Worm (Caenorhabditis elegans) whole organism, mixed stage, embryonic: Measurements from ENCODE around the gene F33H1.4.
A peak's percentile ranks its signal among the peaks of the same experiment; 100 is the strongest.

ENCODE experiments used
- M03D4.4 ChIP-seq: sonication (generic microtip); optimal IDR thresholded peaks from 2 replicates; lab custom pipeline; 2017; ENCODE audit warnings: mild to moderate bottlenecking, missing genetic modification characterization, missing compliant biosample characterization
- bed-3 ChIP-seq: fragments of 200-800 bp; sonication (Bioruptor generic); optimal IDR thresholded peaks from 3 replicates; lab custom pipeline; 2018; ENCODE audit warnings: mild to moderate bottlenecking, missing genetic modification characterization, moderate library complexity, missing compliant biosample characterization
- blmp-1 ChIP-seq: fragments of 150-350 bp; optimal IDR thresholded peaks from 2 replicates; lab custom pipeline; 2014; ENCODE audit warnings: missing biosample characterization, missing genetic modification characterization
- ceh-39 ChIP-seq: fragments of 150-350 bp; optimal IDR thresholded peaks from 2 replicates; lab custom pipeline; 2014; ENCODE audit warnings: missing biosample characterization, missing genetic modification characterization
- ceh-43 ChIP-seq: fragments of 200-800 bp; sonication (Bioruptor generic); optimal IDR thresholded peaks from 2 replicates; lab custom pipeline; 2018; ENCODE audit warnings: mild to moderate bottlenecking, missing genetic modification characterization, moderate library complexity, missing compliant biosample characterization
- ceh-83 ChIP-seq: fragments of 200-800 bp; sonication (Bioruptor generic); optimal IDR thresholded peaks from 2 replicates; lab custom pipeline; 2018; ENCODE audit warnings: mild to moderate bottlenecking, missing genetic modification characterization, missing compliant biosample characterization
- ces-1 ChIP-seq: fragments of 150-350 bp; optimal IDR thresholded peaks from 2 replicates; lab custom pipeline; 2014; ENCODE audit warnings: missing biosample characterization, missing genetic modification reagents, missing genetic modification characterization
- cnd-1 ChIP-seq: fragments of 200-800 bp; sonication (Bioruptor generic); optimal IDR thresholded peaks from 2 replicates; lab custom pipeline; 2018; ENCODE audit warnings: mild to moderate bottlenecking, missing genetic modification characterization, missing compliant biosample characterization
- drap-1 ChIP-seq: fragments of 200-800 bp; sonication (Bioruptor generic); optimal IDR thresholded peaks from 3 replicates; lab custom pipeline; 2018; ENCODE audit warnings: mild to moderate bottlenecking, missing genetic modification characterization, missing compliant biosample characterization
- elt-1 ChIP-seq: sonication (generic microtip); optimal IDR thresholded peaks from 2 replicates; lab custom pipeline; 2017; ENCODE audit warnings: missing genetic modification characterization, mild to moderate bottlenecking, missing compliant biosample characterization, antibody characterized with exemption, moderate library complexity, borderline replicate concordance; ENCODE audit not compliant: insufficient read depth
- flh-1 ChIP-seq: fragments of 200-800 bp; sonication (Bioruptor generic); optimal IDR thresholded peaks from 2 replicates; lab custom pipeline; 2018; ENCODE audit warnings: mild to moderate bottlenecking, missing genetic modification characterization, moderate library complexity, missing compliant biosample characterization
- ham-2 ChIP-seq: fragments of 200-800 bp; sonication (Bioruptor generic); optimal IDR thresholded peaks from 2 replicates; lab custom pipeline; 2018; ENCODE audit warnings: mild to moderate bottlenecking, missing genetic modification characterization, missing compliant biosample characterization
- hlh-1 ChIP-seq: fragments of 150-350 bp; optimal IDR thresholded peaks from 2 replicates; lab custom pipeline; 2014; ENCODE audit warnings: missing biosample characterization, missing genetic modification reagents, missing genetic modification characterization
- lin-13 ChIP-seq: fragments of 150-350 bp; optimal IDR thresholded peaks from 2 replicates; lab custom pipeline; 2014; ENCODE audit warnings: missing biosample characterization, missing genetic modification characterization
- lsy-2 ChIP-seq: fragments of 150-350 bp; optimal IDR thresholded peaks from 2 replicates; lab custom pipeline; 2014; ENCODE audit warnings: missing biosample characterization, missing genetic modification characterization
- mab-5 ChIP-seq: fragments of 150-350 bp; optimal IDR thresholded peaks from 2 replicates; lab custom pipeline; 2014; ENCODE audit warnings: missing biosample characterization, missing genetic modification characterization
- mep-1 ChIP-seq: fragments of 150-350 bp; optimal IDR thresholded peaks from 2 replicates; lab custom pipeline; 2017; ENCODE audit warnings: missing biosample characterization, missing genetic modification reagents, missing genetic modification characterization, inconsistent platforms
- mls-2 ChIP-seq: sonication (generic microtip); optimal IDR thresholded peaks from 2 replicates; lab custom pipeline; 2016; ENCODE audit warnings: mild to moderate bottlenecking, missing genetic modification characterization, moderate library complexity, missing compliant biosample characterization
- nhr-12 ChIP-seq: fragments of 150-350 bp; optimal IDR thresholded peaks from 2 replicates; lab custom pipeline; 2014; ENCODE audit warnings: missing biosample characterization, missing genetic modification characterization
- nhr-2 ChIP-seq: fragments of 150-350 bp; optimal IDR thresholded peaks from 2 replicates; lab custom pipeline; 2014; ENCODE audit warnings: missing biosample characterization, missing genetic modification characterization
- nhr-237 ChIP-seq: fragments of 150-350 bp; optimal IDR thresholded peaks from 2 replicates; lab custom pipeline; 2014; ENCODE audit warnings: missing biosample characterization, missing genetic modification characterization
- nhr-28 ChIP-seq: fragments of 150-350 bp; optimal IDR thresholded peaks from 2 replicates; lab custom pipeline; 2014; ENCODE audit warnings: missing biosample characterization, missing genetic modification characterization
- nhr-76 ChIP-seq: sonication (generic microtip); optimal IDR thresholded peaks from 2 replicates; lab custom pipeline; 2017; ENCODE audit warnings: missing biosample characterization, missing genetic modification characterization
- pha-4 ChIP-seq: fragments of 150-350 bp; optimal IDR thresholded peaks from 2 replicates; lab custom pipeline; 2018; ENCODE audit warnings: missing biosample characterization, missing genetic modification reagents, missing genetic modification characterization
- sem-2 ChIP-seq: fragments of 200-800 bp; sonication (Bioruptor generic); optimal IDR thresholded peaks from 2 replicates; lab custom pipeline; 2018; ENCODE audit warnings: mild to moderate bottlenecking, missing genetic modification characterization, missing compliant biosample characterization
- snpc-4 ChIP-seq: fragments of 150-350 bp; optimal IDR thresholded peaks from 2 replicates; lab custom pipeline; 2014; ENCODE audit warnings: missing biosample characterization, missing genetic modification characterization
- sptf-1 ChIP-seq: sonication (generic microtip); optimal IDR thresholded peaks from 2 replicates; lab custom pipeline; 2017; ENCODE audit warnings: mild to moderate bottlenecking, missing genetic modification characterization, moderate library complexity, missing compliant biosample characterization
- tbx-8 ChIP-seq: fragments of 200-800 bp; sonication (Bioruptor generic); optimal IDR thresholded peaks from 2 replicates; lab custom pipeline; 2018; ENCODE audit warnings: mild to moderate bottlenecking, missing genetic modification characterization, moderate library complexity, missing compliant biosample characterization
- unc-62 ChIP-seq: fragments of 150-350 bp; optimal IDR thresholded peaks from 2 replicates; lab custom pipeline; 2014; ENCODE audit warnings: missing biosample characterization, missing genetic modification reagents, missing genetic modification characterization
- zip-8 ChIP-seq: fragments of 150-350 bp; optimal IDR thresholded peaks from 2 replicates; lab custom pipeline; 2014; ENCODE audit warnings: missing biosample characterization, missing genetic modification characterization
- ztf-11 ChIP-seq: fragments of 150-350 bp; optimal IDR thresholded peaks from 2 replicates; lab custom pipeline; 2014; ENCODE audit warnings: missing biosample characterization, missing genetic modification characterization

F33H1.4 gene

ce11 chrII:10203067-10203466 is 28.6 kb downstream of the F33H1.4 start:
- TF ChIP-seq blmp-1 (tag; lab: Kevin White, UChicago): no peak
- TF ChIP-seq ces-1 (GFP tag; lab: Kevin White, UChicago): no peak
- TF ChIP-seq drap-1: no peak
- peak; percentile 28 for TF ChIP-seq unc-62 (GFP tag; lab: Kevin White, UChicago)
- no peak for TF ChIP-seq nhr-12 (tag; lab: Kevin White, UChicago)
- TF ChIP-seq nhr-2 (tag; lab: Kevin White, UChicago): no peak
- TF ChIP-seq nhr-76 (tag; lab: Kevin White, UChicago): no peak
- TF ChIP-seq sem-2 (GFP tag; lab: Kevin White, UChicago): no peak
- TF ChIP-seq mab-5 (tag; lab: Kevin White, UChicago): peak; percentile 23
- no peak for TF ChIP-seq ceh-39 (tag; lab: Kevin White, UChicago)
- TF ChIP-seq ztf-11 (tag; lab: Kevin White, UChicago): no peak
- no peak for TF ChIP-seq nhr-237 (tag; lab: Kevin White, UChicago)
- TF ChIP-seq M03D4.4 (tag; lab: Kevin White, UChicago): no peak
- no peak for TF ChIP-seq zip-8
- no peak for TF ChIP-seq nhr-28 (tag; lab: Kevin White, UChicago)
- no peak for TF ChIP-seq lin-13 (tag; lab: Kevin White, UChicago)
- TF ChIP-seq, all 35 proteins: peak for 2

ce11 chrII:10203765-10204164 is 29.3 kb downstream of the F33H1.4 start:
- TF ChIP-seq mls-2 (tag; lab: Kevin White, UChicago) (no peak), tbx-8 (no peak), ham-2 (GFP tag; lab: Kevin White, UChicago) (peak; percentile 67), nhr-28 (tag; lab: Kevin White, UChicago) (no peak), cnd-1 (tag; lab: Kevin White, UChicago) (no peak), ceh-83 (GFP tag; lab: Kevin White, UChicago) (no peak), pha-4 (tag; lab: Kevin White, UChicago) (peak; percentile 68), bed-3 (GFP tag; lab: Kevin White, UChicago) (no peak), nhr-237 (tag; lab: Kevin White, UChicago) (peak; percentile 34), flh-1 (GFP tag; lab: Kevin White, UChicago) (no peak), ceh-39 (tag; lab: Kevin White, UChicago) (no peak), blmp-1 (tag; lab: Kevin White, UChicago) (peak; percentile 13)

ce11 chrII:10204428-10205049 is 30.1 kb downstream of the F33H1.4 start:
- TF ChIP-seq hlh-1 (tag; lab: Kevin White, UChicago) (peak; percentile 53), pha-4 (tag; lab: Kevin White, UChicago) (peak; percentile 32), zip-8 (no peak), snpc-4 (tag; lab: Kevin White, UChicago) (no peak), mep-1 (tag; lab: Kevin White, UChicago) (no peak), M03D4.4 (tag; lab: Kevin White, UChicago) (no peak), bed-3 (GFP tag; lab: Kevin White, UChicago) (no peak), ceh-43 (GFP tag; lab: Kevin White, UChicago) (no peak), nhr-12 (tag; lab: Kevin White, UChicago) (no peak), drap-1 (no peak), cnd-1 (tag; lab: Kevin White, UChicago) (no peak), ham-2 (GFP tag; lab: Kevin White, UChicago) (no peak), lsy-2 (no peak), ztf-11 (tag; lab: Kevin White, UChicago) (no peak), tbx-8 (no peak), sptf-1 (tag; lab: Kevin White, UChicago) (no peak), elt-1 (tag; lab: Kevin White, UChicago) (no peak)

ce11 chrII:10206425-10206824 is 32.0 kb downstream of the F33H1.4 start, which contains the start of gene T01E8.1:
Gene T01E8.1, plus strand, starts transcription at chrII:10206725.
- no peak for TF ChIP-seq mep-1 (tag; lab: Kevin White, UChicago)
- no peak for TF ChIP-seq flh-1 (GFP tag; lab: Kevin White, UChicago)
- no peak for TF ChIP-seq ces-1 (GFP tag; lab: Kevin White, UChicago)
- no peak for TF ChIP-seq cnd-1 (tag; lab: Kevin White, UChicago)
- no peak for TF ChIP-seq nhr-237 (tag; lab: Kevin White, UChicago)
- no peak for TF ChIP-seq unc-62 (GFP tag; lab: Kevin White, UChicago)
- TF ChIP-seq elt-1 (tag; lab: Kevin White, UChicago): no peak
- no peak for TF ChIP-seq nhr-28 (tag; lab: Kevin White, UChicago)
- TF ChIP-seq lsy-2: no peak
- TF ChIP-seq hlh-1 (tag; lab: Kevin White, UChicago): no peak
- no peak for TF ChIP-seq pha-4 (tag; lab: Kevin White, UChicago)
- TF ChIP-seq blmp-1 (tag; lab: Kevin White, UChicago): no peak
- TF ChIP-seq sptf-1 (tag; lab: Kevin White, UChicago): no peak
- no peak for TF ChIP-seq ham-2 (GFP tag; lab: Kevin White, UChicago)
- TF ChIP-seq zip-8: no peak
- TF ChIP-seq mls-2 (tag; lab: Kevin White, UChicago): no peak
- no peak for TF ChIP-seq ceh-83 (GFP tag; lab: Kevin White, UChicago)
